Fruit fly (Drosophila melanogaster) whole organism, embryonic: ENCODE results near the gene Cby.
A peak's percentile ranks its signal among the peaks of the same experiment; 100 is the strongest.

Experiments used
- BtbVII ChIP-seq: fragments of 200-800 bp; sonication (Bioruptor generic); optimal IDR thresholded peaks from 3 replicates; lab custom pipeline; 2017; ENCODE audit warnings: missing biosample characterization, mild to moderate bottlenecking, missing genetic modification characterization
- C15 ChIP-seq: fragments of 200-800 bp; sonication (Bioruptor generic); IDR thresholded peaks from 3 replicates; pipeline ENCODE4 v1.3.6; 2022; ENCODE audit warnings: missing biosample characterization, missing genetic modification characterization
- CG10543 ChIP-seq: fragments of 200-800 bp; sonication (Bioruptor generic); optimal IDR thresholded peaks from 3 replicates; lab custom pipeline; 2017; ENCODE audit warnings: missing biosample characterization, mild to moderate bottlenecking, missing genetic modification characterization, moderate library complexity
- CG10565 ChIP-seq: fragments of 200-800 bp; sonication (Bioruptor generic); optimal IDR thresholded peaks from 3 replicates; lab custom pipeline; 2016; ENCODE audit warnings: missing biosample characterization, mild to moderate bottlenecking, missing genetic modification characterization
- CG10959 ChIP-seq: fragments of 200-800 bp; sonication (Bioruptor generic); IDR thresholded peaks from 2 replicates; pipeline ENCODE4 v1.3.6; 2022; ENCODE audit warnings: missing biosample characterization, missing genetic modification characterization
- CG11398 ChIP-seq: fragments of 200-800 bp; sonication (Bioruptor generic); optimal IDR thresholded peaks from 2 replicates; lab custom pipeline; 2016; ENCODE audit warnings: missing biosample characterization, missing genetic modification characterization
- CG11560 ChIP-seq: fragments of 200-800 bp; sonication (Bioruptor generic); IDR thresholded peaks from 3 replicates; pipeline ENCODE4 v1.3.6; 2022; ENCODE audit warnings: missing biosample characterization, missing genetic modification characterization
- CG12391 ChIP-seq: fragments of 200-800 bp; sonication (Bioruptor generic); optimal IDR thresholded peaks from 3 replicates; lab custom pipeline; 2018; ENCODE audit warnings: missing biosample characterization, mild to moderate bottlenecking, missing genetic modification characterization, moderate library complexity
- CG1529 ChIP-seq: fragments of 200-800 bp; sonication (Bioruptor generic); optimal IDR thresholded peaks from 3 replicates; lab custom pipeline; 2018; ENCODE audit warnings: missing biosample characterization, missing genetic modification characterization
- CG2129 ChIP-seq: fragments of 200-800 bp; sonication (Bioruptor generic); IDR thresholded peaks from 2 replicates; pipeline ENCODE4 v1.3.6; 2022; ENCODE audit warnings: missing biosample characterization, missing genetic modification characterization; ENCODE audit not compliant: partially characterized antibody
- CG33557 ChIP-seq: fragments of 200-800 bp; sonication (Bioruptor generic); optimal IDR thresholded peaks from 2 replicates; lab custom pipeline; 2019; ENCODE audit warnings: missing biosample characterization, mild to moderate bottlenecking, missing genetic modification characterization, moderate library complexity
- CG4328 ChIP-seq: fragments of 200-800 bp; sonication (Bioruptor generic); optimal IDR thresholded peaks from 3 replicates; lab custom pipeline; 2017; ENCODE audit warnings: missing biosample characterization, missing genetic modification reagents, missing genetic modification characterization
- CG4404 ChIP-seq: fragments of 200-800 bp; sonication (Bioruptor generic); IDR thresholded peaks from 2 replicates; pipeline ENCODE4 v1.3.6; 2022; ENCODE audit warnings: missing biosample characterization, missing genetic modification characterization
- CG4617 ChIP-seq: fragments of 200-800 bp; sonication (Bioruptor generic); optimal IDR thresholded peaks from 3 replicates; lab custom pipeline; 2016; ENCODE audit warnings: missing biosample characterization, missing genetic modification characterization, borderline replicate concordance
- CG6254 ChIP-seq: fragments of 200-800 bp; sonication (Bioruptor generic); optimal IDR thresholded peaks from 3 replicates; lab custom pipeline; 2017; ENCODE audit warnings: mild to moderate bottlenecking, missing biosample characterization, missing genetic modification reagents, missing genetic modification characterization
- CG6683 ChIP-seq: fragments of 200-800 bp; sonication (Bioruptor generic); optimal IDR thresholded peaks from 2 replicates; lab custom pipeline; 2017; ENCODE audit warnings: missing biosample characterization, mild to moderate bottlenecking, missing genetic modification characterization, missing genetic modification reagents
- CG6689 ChIP-seq: fragments of 200-800 bp; sonication (Bioruptor generic); IDR thresholded peaks from 2 replicates; pipeline ENCODE4 v1.3.6; 2022; ENCODE audit warnings: missing biosample characterization, missing genetic modification characterization
- D19A ChIP-seq: fragments of 200-800 bp; optimal IDR thresholded peaks from 3 replicates; lab custom pipeline; 2019; ENCODE audit warnings: missing biosample characterization, mild to moderate bottlenecking, missing genetic modification characterization, moderate library complexity
- Dip3 ChIP-seq: fragments of 200-800 bp; sonication (Bioruptor generic); optimal IDR thresholded peaks from 3 replicates; lab custom pipeline; 2016; ENCODE audit warnings: missing biosample characterization, missing genetic modification characterization
- E2f2 ChIP-seq: fragments of 200-800 bp; sonication (Bioruptor generic); IDR thresholded peaks from 2 replicates; pipeline ENCODE4 v1.3.6; 2022; ENCODE audit warnings: missing biosample characterization, missing genetic modification characterization
- ERR ChIP-seq: fragments of 200-800 bp; sonication (Bioruptor generic); optimal IDR thresholded peaks from 2 replicates; lab custom pipeline; 2016; ENCODE audit warnings: missing biosample characterization, missing genetic modification characterization
- Elba2 ChIP-seq: fragments of 200-800 bp; sonication (Bioruptor generic); optimal IDR thresholded peaks from 3 replicates; lab custom pipeline; 2016; ENCODE audit warnings: missing biosample characterization, missing genetic modification characterization
- Ets65A ChIP-seq: fragments of 200-800 bp; sonication (Bioruptor generic); peaks from one replicate; lab custom pipeline; 2016; ENCODE audit warnings: missing biosample characterization, missing genetic modification characterization
- Gsc ChIP-seq: fragments of 200-800 bp; sonication (Bioruptor generic); IDR thresholded peaks from 2 replicates; pipeline ENCODE4 v1.3.6; 2022; ENCODE audit warnings: missing biosample characterization, missing genetic modification characterization
- Gug ChIP-seq: fragments of 200-800 bp; sonication (Bioruptor generic); IDR thresholded peaks from 4 replicates; pipeline ENCODE4 v1.3.6; 2022; ENCODE audit warnings: missing biosample characterization, missing genetic modification characterization
- Hr78 ChIP-seq, 2 experiments: fragments of 200-800 bp in 1 of 2; fragments of >200 bp in 1 of 2; sonication (Bioruptor generic) in 1 of 2; optimal IDR thresholded peaks; 2 replicates each; lab custom pipeline; 2017 to 2019; ENCODE audit warnings: missing biosample characterization in 2 of 2, missing genetic modification characterization in 2 of 2, mild to moderate bottlenecking in 1 of 2, moderate library complexity in 1 of 2
- Kr ChIP-seq: fragments of 200-800 bp; sonication (Bioruptor generic); optimal IDR thresholded peaks from 2 replicates; lab custom pipeline; 2017; ENCODE audit warnings: missing biosample characterization, mild to moderate bottlenecking, missing genetic modification characterization
- Lhr ChIP-seq: fragments of 200-800 bp; sonication (Bioruptor generic); optimal IDR thresholded peaks from 3 replicates; lab custom pipeline; 2017; ENCODE audit warnings: mild to moderate bottlenecking, missing biosample characterization, missing genetic modification reagents, missing genetic modification characterization
- Nf-YA ChIP-seq: fragments of 200-800 bp; sonication (Bioruptor generic); IDR thresholded peaks from 2 replicates; pipeline ENCODE4 v1.3.6; 2022; ENCODE audit warnings: missing biosample characterization, missing genetic modification characterization
- amos ChIP-seq: fragments of 200-800 bp; sonication (Bioruptor generic); IDR thresholded peaks from 2 replicates; pipeline ENCODE4 v1.3.6; 2022; ENCODE audit warnings: missing biosample characterization, missing genetic modification characterization; ENCODE audit not compliant: partially characterized antibody
- croc ChIP-seq: fragments of 200-800 bp; sonication (Bioruptor generic); conservative IDR thresholded peaks from 3 replicates; pipeline ENCODE4 v1.3.6; 2022; ENCODE audit warnings: missing biosample characterization, missing genetic modification characterization
- crp ChIP-seq, 2 experiments: fragments of 200-800 bp; sonication (Bioruptor generic); optimal IDR thresholded peaks; 2 replicates in 1 of 2; 3 replicates in 1 of 2; lab custom pipeline; 2017; ENCODE audit warnings: missing biosample characterization in 2 of 2, missing genetic modification characterization in 2 of 2, mild to moderate bottlenecking in 1 of 2, moderate library complexity in 1 of 2
- dpn ChIP-seq, 2 experiments: fragments of 200-800 bp; sonication (Bioruptor generic); optimal IDR thresholded peaks; 3 replicates each; lab custom pipeline; 2016; ENCODE audit warnings: missing biosample characterization in 2 of 2, missing genetic modification characterization in 2 of 2
- ftz-f1 ChIP-seq: fragments of 200-800 bp; sonication (Bioruptor generic); optimal IDR thresholded peaks from 2 replicates; lab custom pipeline; 2016; ENCODE audit warnings: missing biosample characterization, missing genetic modification characterization
- grau ChIP-seq: fragments of 200-800 bp; optimal IDR thresholded peaks from 3 replicates; lab custom pipeline; 2019; ENCODE audit warnings: missing biosample characterization, mild to moderate bottlenecking, missing genetic modification characterization, moderate library complexity
- gro ChIP-seq: fragments of 200-800 bp; sonication (Bioruptor generic); optimal IDR thresholded peaks from 2 replicates; lab custom pipeline; 2016; ENCODE audit warnings: missing biosample characterization, missing genetic modification characterization
- hth ChIP-seq: fragments of >200 bp; optimal IDR thresholded peaks from 2 replicates; lab custom pipeline; 2017; ENCODE audit warnings: inconsistent platforms
- jumu ChIP-seq: fragments of 200-800 bp; sonication (Bioruptor generic); optimal IDR thresholded peaks from 3 replicates; lab custom pipeline; 2016; ENCODE audit warnings: missing biosample characterization, missing genetic modification characterization
- pan ChIP-seq, 4 experiments: fragments of >200 bp in 3 of 4; fragments of 200-800 bp in 1 of 4; sonication (Bioruptor generic) in 1 of 4; optimal IDR thresholded peaks in 3 of 4; IDR thresholded peaks in 1 of 4; 2 replicates each; pipeline versions ENCODE4 v1.3.6 to Lab custom; 2017 to 2022; ENCODE audit warnings: missing biosample characterization in 2 of 4, missing genetic modification characterization in 2 of 4, mixed read lengths in 1 of 4
- pb ChIP-seq: fragments of 200-800 bp; sonication (Bioruptor generic); optimal IDR thresholded peaks from 3 replicates; lab custom pipeline; 2016; ENCODE audit warnings: missing biosample characterization, missing genetic modification characterization
- pnt ChIP-seq: fragments of 200-800 bp; sonication (Bioruptor generic); optimal IDR thresholded peaks from 3 replicates; lab custom pipeline; 2016; ENCODE audit warnings: missing biosample characterization, missing genetic modification characterization
- run ChIP-seq: fragments of 200-800 bp; sonication (Bioruptor generic); optimal IDR thresholded peaks from 3 replicates; lab custom pipeline; 2018; ENCODE audit warnings: missing biosample characterization, mild to moderate bottlenecking, missing genetic modification characterization
- schlank ChIP-seq: fragments of 200-800 bp; sonication (Bioruptor generic); optimal IDR thresholded peaks from 2 replicates; lab custom pipeline; 2018; ENCODE audit warnings: missing biosample characterization, mild to moderate bottlenecking, missing genetic modification characterization
- tna ChIP-seq: fragments of 200-800 bp; sonication (Bioruptor generic); IDR thresholded peaks from 2 replicates; pipeline ENCODE4 v1.3.6; 2022; ENCODE audit warnings: missing biosample characterization, missing genetic modification characterization; ENCODE audit not compliant: partially characterized antibody
- vnd ChIP-seq: fragments of 200-800 bp; sonication (Bioruptor generic); IDR thresholded peaks from 3 replicates; pipeline ENCODE4 v1.3.6; 2022; ENCODE audit warnings: missing biosample characterization, missing genetic modification characterization; ENCODE audit not compliant: partially characterized antibody
- wek ChIP-seq: fragments of 200-800 bp; sonication (Bioruptor generic); optimal IDR thresholded peaks from 3 replicates; lab custom pipeline; 2018; ENCODE audit warnings: missing biosample characterization, mild to moderate bottlenecking, missing genetic modification characterization, moderate library complexity
- zen ChIP-seq: fragments of 200-800 bp; sonication (Bioruptor generic); optimal IDR thresholded peaks from 3 replicates; lab custom pipeline; 2018; ENCODE audit warnings: missing biosample characterization, mild to moderate bottlenecking, missing genetic modification characterization, moderate library complexity
- zfh1 ChIP-seq: fragments of 200-800 bp; sonication (Bioruptor generic); IDR thresholded peaks from 3 replicates; pipeline ENCODE4 v1.3.6; 2022; ENCODE audit warnings: missing biosample characterization, missing genetic modification characterization

Gene Cby

dm6 chr3R:21870158-21870971, 2.6 kb downstream of the Cby start, which contains the start of gene CG31431 (continued):
- TF ChIP-seq crp (GFP tag; optimal IDR thresholded peaks at IDR 0.05; lab: Kevin White, UChicago) (peak in 1 of 2 experiments; percentile 64), Hr78 (GFP tag; optimal IDR thresholded peaks at IDR 0.05; lab: Kevin White, UChicago) (peak in 1 of 2 experiments; percentile 76), ERR (peak; percentile 97), zfh1 (GFP tag; lab: Robert Waterston, UW) (peak; percentile 98), Nf-YA (peak; percentile 95), CG6683 (peak; percentile 94), CG12391 (tag; lab: Kevin White, UChicago) (peak; percentile 97), Ets65A (GFP tag; lab: Kevin White, UChicago) (peak; percentile 99), CG11398 (GFP tag; lab: Kevin White, UChicago) (peak; percentile 96), zen (tag; lab: Kevin White, UChicago) (peak; percentile 97), Gug (GFP tag; lab: Robert Waterston, UW) (peak; percentile 93), CG11560 (peak; percentile 90), CG10959 (GFP tag; lab: Robert Waterston, UW) (peak; percentile 95), CG4617 (peak; percentile 93), pan (optimal IDR thresholded peaks at IDR 0.05; lab: Kevin White, UChicago) (no peak), pan (GFP tag; optimal IDR thresholded peaks at IDR 0.05 in 1 of 2, IDR thresholded peaks at IDR 0.05 in 1 of 2) (peak in 1 of 2 experiments; percentile 98), croc (GFP tag; lab: Robert Waterston, UW) (peak; percentile 94), CG1529 (peak; percentile 91), CG10543 (GFP tag; lab: Kevin White, UChicago) (peak; percentile 97), CG33557 (peak; percentile 92), Lhr (GFP tag; lab: Kevin White, UChicago) (peak; percentile 87), CG2129 (GFP tag; lab: Robert Waterston, UW) (no peak), schlank (tag; lab: Kevin White, UChicago) (peak; percentile 97), dpn (GFP tag; optimal IDR thresholded peaks at IDR 0.05; lab: Kevin White, UChicago) (peak; percentile 97), CG6689 (GFP tag; lab: Robert Waterston, UW) (peak; percentile 97), pnt (peak; percentile 95), tna (GFP tag; lab: Robert Waterston, UW) (no peak), Elba2 (GFP tag; lab: Kevin White, UChicago) (peak; percentile 41), E2f2 (GFP tag; lab: Robert Waterston, UW) (peak; percentile 81), hth (lab: Kevin White, UChicago) (no peak), Kr (GFP tag; lab: Kevin White, UChicago) (peak; percentile 43), Dip3 (GFP tag; lab: Kevin White, UChicago) (peak; percentile 97), vnd (GFP tag; lab: Robert Waterston, UW) (no peak), CG6254 (GFP tag; lab: Kevin White, UChicago) (peak; percentile 89), BtbVII (GFP tag; lab: Kevin White, UChicago) (peak; percentile 98), pb (GFP tag; lab: Kevin White, UChicago) (peak; percentile 95), amos (no peak), run (tag; lab: Kevin White, UChicago) (peak; percentile 85), wek (GFP tag; lab: Kevin White, UChicago) (peak; percentile 87), C15 (peak; percentile 95), jumu (GFP tag; lab: Kevin White, UChicago) (peak; percentile 97), gro (GFP tag; lab: Kevin White, UChicago) (peak; percentile 98), Gsc (GFP tag; lab: Robert Waterston, UW) (no peak; the same call in none of the 2 replicates), ftz-f1 (peak; percentile 83), D19A (tag; lab: Kevin White, UChicago) (peak; percentile 94), CG4404 (GFP tag; lab: Robert Waterston, UW) (peak; percentile 96), grau (tag; lab: Kevin White, UChicago) (peak; percentile 96), CG4328 (GFP tag; lab: Kevin White, UChicago) (peak; percentile 95), CG10565 (GFP tag; lab: Kevin White, UChicago) (peak; percentile 91)
